Fruit fly (Drosophila melanogaster): Measurements from ENCODE around the gene CG4935.

DNA sequence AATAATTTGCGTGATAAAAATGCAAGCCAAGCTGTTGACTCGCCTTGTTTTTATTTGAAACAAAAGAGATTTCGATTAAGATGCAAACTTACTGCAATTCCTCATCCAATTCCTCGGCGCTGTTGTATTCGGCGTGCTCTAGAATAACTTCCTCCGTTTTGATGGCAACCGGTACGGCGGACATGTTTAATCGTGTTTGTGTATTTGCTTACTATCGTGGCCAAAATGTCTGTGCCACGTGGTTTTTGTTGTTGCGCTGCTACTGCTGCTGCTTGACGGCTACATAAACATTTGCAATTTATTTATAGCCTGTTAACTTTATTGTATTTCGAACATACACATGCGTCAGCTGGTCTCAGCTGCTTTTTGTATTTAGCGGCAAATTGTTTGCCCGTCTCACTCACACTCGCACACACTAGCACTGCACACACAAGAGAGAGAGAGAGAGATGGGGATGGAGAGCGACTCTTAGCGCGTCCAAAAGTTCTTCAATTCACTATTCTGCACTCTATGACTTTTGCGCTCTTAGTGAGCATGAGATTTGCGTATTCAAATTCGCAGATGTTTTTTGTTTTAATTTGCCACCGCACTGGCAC lies 25.2 kb downstream of the CG4935 start:
- TF ChIP-seq EcR (GFP tag; optimal IDR thresholded peaks at IDR 0.05) (no peak), D1 (tag; optimal IDR thresholded peaks at IDR 0.05) (no peak), CG32121 (GFP tag; IDR thresholded peaks at IDR 0.05) (no peak), gl (tag; optimal IDR thresholded peaks at IDR 0.05) (no peak), fd96Ca (GFP tag; IDR thresholded peaks at IDR 0.05) (no peak), CG8301 (tag; optimal IDR thresholded peaks at IDR 0.05) (no peak), CG14655 (GFP tag; optimal IDR thresholded peaks at IDR 0.05) (no peak), Ets98B (GFP tag; IDR thresholded peaks at IDR 0.05) (no peak), CG34367 (tag; optimal IDR thresholded peaks at IDR 0.05) (no peak), CG10348 (GFP tag; IDR thresholded peaks at IDR 0.05) (no peak), Pif1B (GFP tag; optimal IDR thresholded peaks at IDR 0.05) (no peak)
